Worm (Caenorhabditis elegans): ENCODE data around the gene inos-1.

The inos-1 gene

DNA sequence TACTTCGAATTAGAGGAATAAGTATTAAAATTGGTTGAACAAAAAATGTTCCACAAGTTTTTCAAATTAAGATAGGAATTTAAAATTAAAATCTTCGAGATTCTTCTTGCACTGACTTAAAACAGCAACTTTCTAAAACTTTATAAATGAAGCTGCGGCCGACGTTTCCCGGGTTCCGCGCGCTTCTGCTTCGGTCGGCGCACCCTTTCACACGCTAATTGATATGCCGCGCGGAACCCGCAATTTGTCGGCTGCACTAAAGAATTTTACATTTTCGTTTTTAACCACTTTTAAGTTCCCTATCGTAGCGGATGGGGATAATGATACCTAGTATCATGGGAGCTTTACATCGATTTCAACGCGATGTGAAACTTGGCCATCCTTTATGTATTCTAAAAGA lies 14.6 kb upstream of the inos-1 start:
- TF ChIP-seq aly-2 (tag; optimal IDR thresholded peaks at IDR 0.05) (no peak), nhr-76 (tag; optimal IDR thresholded peaks at IDR 0.05) (no peak), sea-2 (GFP tag; optimal IDR thresholded peaks at IDR 0.05) (no peak), fkh-2 (tag; optimal IDR thresholded peaks at IDR 0.05) (no peak), nhr-12 (tag; optimal IDR thresholded peaks at IDR 0.05) (no peak), R02D3.7 (tag; optimal IDR thresholded peaks at IDR 0.05) (no peak), snpc-4 (tag; optimal IDR thresholded peaks at IDR 0.05) (peak; percentile 50)

DNA sequence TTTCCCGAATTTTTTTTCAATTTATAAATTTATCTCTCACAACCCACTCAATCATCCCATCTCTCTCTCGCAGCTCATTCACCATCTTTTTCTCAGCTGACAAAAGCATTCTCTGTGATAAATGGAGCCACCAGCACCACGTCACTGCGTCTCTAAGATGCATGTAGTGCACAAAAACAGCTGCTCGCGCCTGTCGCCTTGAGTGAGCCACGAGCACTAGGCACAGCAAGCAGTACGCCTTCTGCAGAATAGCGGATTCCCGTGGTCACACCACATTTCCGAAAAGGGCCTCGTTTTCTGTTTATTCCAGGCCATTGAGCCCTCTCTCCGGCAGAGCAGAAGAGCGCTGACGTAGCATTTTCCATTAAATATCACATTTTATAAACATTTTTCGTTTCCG lies 13.5 kb upstream of the inos-1 start, which contains the start of gene F13D12.10:
TSS of gene F13D12.10 (plus strand) at position 231 of the 400 bp plus-strand sequence.
- TF ChIP-seq nfya-1 (tag; optimal IDR thresholded peaks at IDR 0.05; ENCODE audit: insufficient read depth) (peak; percentile 14), egl-5 (tag; optimal IDR thresholded peaks at IDR 0.05) (no peak), unc-39 (tag; optimal IDR thresholded peaks at IDR 0.05) (no peak), eor-1 (tag; optimal IDR thresholded peaks at IDR 0.05) (no peak), R02D3.7 (tag; optimal IDR thresholded peaks at IDR 0.05) (no peak), lin-39 (tag; optimal IDR thresholded peaks at IDR 0.05) (peak; percentile 55), mdl-1 (tag; optimal IDR thresholded peaks at IDR 0.05) (no peak)

DNA sequence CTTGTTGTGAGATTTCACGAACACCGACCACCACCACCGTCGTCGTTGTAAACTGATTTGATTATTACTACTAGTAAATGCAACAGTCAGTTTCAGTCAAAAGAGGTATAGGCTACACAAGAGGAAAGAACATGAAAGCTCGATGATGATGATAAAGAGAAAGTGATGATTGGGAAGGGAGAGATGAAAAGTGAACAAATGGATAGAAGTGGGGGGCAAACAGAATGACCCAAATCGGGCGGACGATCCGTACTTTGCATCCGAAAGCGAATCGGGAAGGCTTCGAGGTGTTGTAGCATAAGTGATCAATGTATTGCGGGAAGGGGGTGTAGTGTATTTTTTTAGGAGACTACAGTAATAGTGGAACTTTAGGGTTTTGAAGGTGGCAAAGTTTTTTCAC lies 10.7 kb upstream of the inos-1 start:
- TF ChIP-seq egl-5 (tag; optimal IDR thresholded peaks at IDR 0.05) (no peak), ztf-11 (tag; optimal IDR thresholded peaks at IDR 0.05) (no peak), daf-12 (tag; optimal IDR thresholded peaks at IDR 0.05) (no peak), fkh-10 (GFP tag; optimal IDR thresholded peaks at IDR 0.05) (no peak), nhr-43 (tag; optimal IDR thresholded peaks at IDR 0.05; ENCODE audit: poor library complexity, severe bottlenecking) (no peak), jun-1 (tag; optimal IDR thresholded peaks at IDR 0.05) (no peak), nhr-23 (tag; optimal IDR thresholded peaks at IDR 0.05) (no peak), nhr-28 (tag; optimal IDR thresholded peaks at IDR 0.05) (no peak), pha-4 (tag; optimal IDR thresholded peaks at IDR 0.05) (no peak), nhr-67 (tag; optimal IDR thresholded peaks at IDR 0.05) (no peak), nfya-1 (tag; optimal IDR thresholded peaks at IDR 0.05; ENCODE audit: insufficient read depth) (no peak), fos-1 (tag; optimal IDR thresholded peaks at IDR 0.05) (no peak), ama-1 (optimal IDR thresholded peaks at IDR 0.05) (no peak), ztf-4 (tag; optimal IDR thresholded peaks at IDR 0.05) (no peak), ceh-82 (tag; optimal IDR thresholded peaks at IDR 0.05) (no peak), sea-2 (GFP tag; optimal IDR thresholded peaks at IDR 0.05) (no peak), tbx-2 (tag; optimal IDR thresholded peaks at IDR 0.05) (no peak), lsy-12 (tag; optimal IDR thresholded peaks at IDR 0.05) (no peak)

- TF ChIP-seq nhr-11 (tag; optimal IDR thresholded peaks at IDR 0.05) (no peak), fos-1 (tag; optimal IDR thresholded peaks at IDR 0.05) (no peak), hmg-11 (tag; optimal IDR thresholded peaks at IDR 0.05) (no peak), nhr-237 (tag; optimal IDR thresholded peaks at IDR 0.05) (no peak), ceh-9 (tag; optimal IDR thresholded peaks at IDR 0.05) (no peak), egl-27 (tag; optimal IDR thresholded peaks at IDR 0.05) (no peak), fkh-2 (tag; optimal IDR thresholded peaks at IDR 0.05) (no peak), sea-2 (GFP tag; optimal IDR thresholded peaks at IDR 0.05) (no peak), unc-39 (tag; optimal IDR thresholded peaks at IDR 0.05) (no peak)
Observed at ce11 chrII:11709464-11709863, 9.4 kb upstream of the inos-1 start, which contains the start of gene fcmt-1. Gene fcmt-1 (minus strand): TSS chrII:11709564.

ce11 chrII:11705787-11706186 lies 5.7 kb upstream of the inos-1 start, which contains the start of gene VF13D12L.3:
Gene VF13D12L.3 (plus strand): TSS chrII:11706009.
- peak; percentile 5 for TF ChIP-seq elt-2 (tag; optimal IDR thresholded peaks at IDR 0.05)
- TF ChIP-seq nhr-76 (tag; optimal IDR thresholded peaks at IDR 0.05), result peak; percentile 42
- no peak for TF ChIP-seq ceh-16 (tag; optimal IDR thresholded peaks at IDR 0.05)
- no peak for TF ChIP-seq fos-1 (tag; optimal IDR thresholded peaks at IDR 0.05)
- no peak for TF ChIP-seq pha-4 (tag; optimal IDR thresholded peaks at IDR 0.05)
- TF ChIP-seq pqm-1 (tag; optimal IDR thresholded peaks at IDR 0.05), result peak; percentile 45

Data from whole organism, L3 larva.